Worm (Caenorhabditis elegans) whole organism, late embryonic: Measurements from ENCODE around the gene F45D11.11.
"Not testable (repeated sequence)": the region's sequence is repeated elsewhere in the genome, so short reads cannot be mapped to it uniquely, and the experiment has no call there.

Experiments used
- ama-1 ChIP-seq: fragments of 150-350 bp; optimal IDR thresholded peaks from 2 replicates; lab custom pipeline; 2014
- ceh-14 ChIP-seq: sonication (generic microtip); optimal IDR thresholded peaks from 2 replicates; lab custom pipeline; 2016; ENCODE audit warnings: missing genotype, missing genetic modification characterization, missing compliant biosample characterization
- ets-4 ChIP-seq: sonication (generic microtip); optimal IDR thresholded peaks from 2 replicates; lab custom pipeline; 2016; ENCODE audit warnings: missing genetic modification characterization, missing compliant biosample characterization
- lin-11 ChIP-seq: fragments of 200-800 bp; sonication (Bioruptor generic); optimal IDR thresholded peaks from 2 replicates; lab custom pipeline; 2018; ENCODE audit warnings: mild to moderate bottlenecking, missing genetic modification characterization, missing compliant biosample characterization
- nfya-1 ChIP-seq: sonication (generic microtip); optimal IDR thresholded peaks from 2 replicates; lab custom pipeline; 2017; ENCODE audit warnings: missing genetic modification characterization, mild to moderate bottlenecking, missing compliant biosample characterization, antibody characterized with exemption, moderate library complexity
- nhr-11 ChIP-seq: fragments of 150-350 bp; optimal IDR thresholded peaks from 2 replicates; lab custom pipeline; 2014; ENCODE audit warnings: missing biosample characterization, missing genetic modification characterization
- pha-2 ChIP-seq: sonication (generic microtip); optimal IDR thresholded peaks from 2 replicates; lab custom pipeline; 2017; ENCODE audit warnings: mild to moderate bottlenecking, missing genetic modification characterization, missing compliant biosample characterization
- pha-4 ChIP-seq: fragments of 150-350 bp; optimal IDR thresholded peaks from 2 replicates; lab custom pipeline; 2018; ENCODE audit warnings: missing biosample characterization, missing genetic modification reagents, missing genetic modification characterization
- pqm-1 ChIP-seq: sonication (generic microtip); optimal IDR thresholded peaks from 2 replicates; lab custom pipeline; 2016; ENCODE audit warnings: missing genetic modification characterization, missing compliant biosample characterization
- tbx-2 ChIP-seq: sonication (generic microtip); optimal IDR thresholded peaks from 2 replicates; lab custom pipeline; 2016; ENCODE audit warnings: missing genetic modification characterization, missing compliant biosample characterization
- ttx-3 ChIP-seq: sonication (generic microtip); optimal IDR thresholded peaks from 2 replicates; lab custom pipeline; 2016; ENCODE audit warnings: missing genetic modification reagents, missing genetic modification characterization, missing compliant biosample characterization

- not testable (repeated sequence) for TF ChIP-seq tbx-2; ceh-14 (tag; lab: Kevin White, UChicago); ama-1 (lab: Kevin White, UChicago); lin-11 (tag; lab: Kevin White, UChicago); nfya-1 (tag; lab: Kevin White, UChicago); nhr-11 (tag; lab: Kevin White, UChicago); pqm-1 (tag; lab: Kevin White, UChicago); ttx-3 (tag; lab: Kevin White, UChicago); pha-4 (tag; lab: Kevin White, UChicago); ets-4 (tag; lab: Kevin White, UChicago); pha-2 (tag; lab: Kevin White, UChicago)
These were observed 41.4 kb downstream of the F45D11.11 start, which contains the start of gene fbxc-7 for ce11 chrII:954626-955025.
